Fruit fly (Drosophila melanogaster): ENCODE results near the gene CG4502.
A peak's percentile ranks its signal among the peaks of the same experiment; 100 is the strongest.

CG4502 gene

DNA sequence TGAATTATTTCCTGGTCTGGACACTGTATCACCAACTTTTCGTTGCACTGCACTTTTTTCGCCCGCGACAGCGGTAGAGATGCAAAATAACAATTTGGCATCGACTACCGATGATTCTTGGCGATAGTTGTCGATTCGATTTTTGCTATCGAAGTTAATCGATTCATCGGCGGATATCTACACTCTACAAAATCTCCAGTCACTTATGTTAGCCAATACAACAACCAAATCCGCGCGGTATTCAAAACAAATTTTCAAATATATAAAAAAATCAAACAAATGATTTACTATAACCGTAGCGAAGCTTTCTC is at the start of gene CG4502:
CG4502 (minus strand) TSS at position 93 of the 311 bp plus-strand sequence.
- TF ChIP-seq CG17801 (GFP tag; optimal IDR thresholded peaks at IDR 0.05; ENCODE audit: partially characterized antibody) = peak; percentile 75

DNA sequence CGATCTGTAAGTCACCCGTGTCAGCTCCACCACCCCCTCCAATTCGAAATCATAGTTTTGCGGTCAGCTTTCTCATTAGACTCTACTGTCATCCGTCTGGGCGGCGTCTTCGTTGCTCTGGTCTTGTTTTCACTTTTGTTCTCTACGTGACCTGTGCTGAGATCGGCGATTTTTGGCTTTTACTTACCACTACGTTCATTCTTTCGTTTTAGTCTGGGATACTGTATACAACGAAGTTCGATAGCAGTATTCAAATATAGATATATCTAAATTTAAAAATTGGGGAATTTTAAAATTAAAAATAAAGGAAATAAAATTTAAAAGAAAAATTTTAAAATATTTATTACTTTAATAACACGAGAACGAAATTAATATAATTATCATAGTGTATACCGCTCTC is 48.8 kb upstream of the CG4502 start, which contains the start of gene CG13786:
CG13786 (minus strand) TSS at position 101 of the 400 bp plus-strand sequence.
- no peak for TF ChIP-seq CG17801 (GFP tag; optimal IDR thresholded peaks at IDR 0.05; ENCODE audit: partially characterized antibody)

- no peak for TF ChIP-seq CG17801 (GFP tag; optimal IDR thresholded peaks at IDR 0.05; ENCODE audit: partially characterized antibody)
Measured at dm6 chr2L:7249293-7249819, 45.3 kb upstream of the CG4502 start, which contains the start of gene Ndae1. Gene Ndae1, minus strand, starts transcription at chr2L:7249343.

- TF ChIP-seq CG17801 (GFP tag; optimal IDR thresholded peaks at IDR 0.05; ENCODE audit: partially characterized antibody) = no peak
Measured at dm6 chr2L:7248114-7248513, 44.0 kb upstream of the CG4502 start.

dm6 chr2L:7242240-7242793 is 38.3 kb upstream of the CG4502 start:
- TF ChIP-seq CG17801 (GFP tag; optimal IDR thresholded peaks at IDR 0.05; ENCODE audit: partially characterized antibody) = no peak

DNA sequence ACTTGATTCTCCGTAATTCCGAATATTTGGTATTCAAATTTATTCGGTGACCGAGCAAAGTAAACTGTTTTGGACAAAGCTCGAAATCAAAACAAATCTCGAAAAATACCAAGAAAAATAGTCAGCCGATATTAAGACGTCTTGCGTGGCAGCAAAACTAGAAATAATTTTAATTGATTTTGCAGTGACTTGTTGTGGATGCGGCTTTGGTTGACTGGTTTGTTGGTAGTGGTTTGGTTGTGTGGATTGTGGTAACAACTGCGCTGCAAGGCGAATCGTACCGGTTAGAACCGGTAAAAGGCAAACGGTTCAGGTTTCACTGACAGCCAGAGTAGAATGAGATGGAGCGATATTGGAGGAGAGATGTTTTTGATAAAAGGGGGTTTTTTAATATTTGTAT is 37.4 kb upstream of the CG4502 start:
- no peak for TF ChIP-seq CG17801 (GFP tag; optimal IDR thresholded peaks at IDR 0.05; ENCODE audit: partially characterized antibody)

DNA sequence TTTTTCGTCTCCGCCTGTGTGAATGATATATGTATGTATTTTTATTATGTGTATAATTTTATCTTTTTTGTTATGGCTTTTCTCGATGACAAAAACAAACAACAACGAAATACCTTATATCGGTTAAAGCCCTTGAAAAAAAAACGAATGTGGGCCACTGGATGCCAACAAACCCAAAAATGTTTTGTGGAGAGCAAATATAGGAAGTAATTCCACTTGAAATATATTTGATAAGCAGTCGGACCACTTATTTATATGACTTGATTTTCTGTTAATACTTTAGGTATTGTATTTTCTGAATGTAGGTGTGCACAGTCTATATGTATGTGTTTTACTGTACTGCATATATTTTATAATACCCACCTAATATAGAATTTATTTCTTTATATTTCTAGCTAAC is 36.9 kb upstream of the CG4502 start:
- TF ChIP-seq CG17801 (GFP tag; optimal IDR thresholded peaks at IDR 0.05; ENCODE audit: partially characterized antibody) = no peak

- TF ChIP-seq CG17801 (GFP tag; optimal IDR thresholded peaks at IDR 0.05; ENCODE audit: partially characterized antibody) = no peak
Measured at dm6 chr2L:7240311-7240710, 36.2 kb upstream of the CG4502 start.

DNA sequence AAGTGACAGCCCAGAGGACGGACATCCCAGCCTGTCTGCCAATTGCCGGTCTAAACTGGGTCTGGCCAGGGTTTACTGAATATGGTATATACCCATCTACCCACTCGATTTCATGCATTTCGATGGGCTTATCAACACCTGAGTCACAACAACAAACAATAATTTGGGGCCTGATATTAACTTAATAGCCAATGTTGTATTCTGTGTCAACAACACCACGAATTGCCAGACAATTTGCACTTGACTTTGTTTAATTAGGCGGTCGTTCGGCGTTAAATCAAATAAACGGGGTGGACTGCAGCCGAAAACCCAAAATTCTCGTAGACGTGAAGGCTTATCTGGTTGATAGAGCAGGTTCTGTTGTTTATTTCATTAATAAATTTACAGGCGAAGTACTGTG is 35.2 kb upstream of the CG4502 start:
- peak; percentile 5 for TF ChIP-seq CG17801 (GFP tag; optimal IDR thresholded peaks at IDR 0.05; ENCODE audit: partially characterized antibody)

- no peak for TF ChIP-seq CG17801 (GFP tag; optimal IDR thresholded peaks at IDR 0.05; ENCODE audit: partially characterized antibody)
Measured at dm6 chr2L:7232713-7233112, 28.6 kb upstream of the CG4502 start, which contains the start of gene CG43800. Gene CG43800, minus strand, starts transcription at chr2L:7232813.

DNA sequence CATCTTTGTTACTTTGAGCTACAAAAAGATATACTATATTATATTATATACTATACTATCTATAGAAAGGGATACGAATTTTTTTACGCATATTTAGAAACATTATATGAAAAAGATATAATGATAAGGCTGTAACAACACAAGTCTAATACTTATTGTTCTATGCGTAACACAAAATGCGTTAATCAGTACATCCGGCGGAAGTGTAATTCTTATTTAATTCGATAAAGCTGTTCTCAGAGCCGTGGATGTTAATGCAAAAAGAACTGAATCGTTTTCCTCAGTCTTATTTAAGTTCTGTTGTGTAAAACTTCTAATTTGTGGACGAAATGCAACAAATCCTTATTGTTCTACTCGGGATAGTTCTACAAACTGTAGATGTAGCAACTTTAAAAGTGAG is 23.4 kb upstream of the CG4502 start, which contains the start of gene CG43799:
CG43799 (plus strand) TSS at position 301 of the 400 bp plus-strand sequence.
- TF ChIP-seq CG17801 (GFP tag; optimal IDR thresholded peaks at IDR 0.05; ENCODE audit: partially characterized antibody) = no peak

DNA sequence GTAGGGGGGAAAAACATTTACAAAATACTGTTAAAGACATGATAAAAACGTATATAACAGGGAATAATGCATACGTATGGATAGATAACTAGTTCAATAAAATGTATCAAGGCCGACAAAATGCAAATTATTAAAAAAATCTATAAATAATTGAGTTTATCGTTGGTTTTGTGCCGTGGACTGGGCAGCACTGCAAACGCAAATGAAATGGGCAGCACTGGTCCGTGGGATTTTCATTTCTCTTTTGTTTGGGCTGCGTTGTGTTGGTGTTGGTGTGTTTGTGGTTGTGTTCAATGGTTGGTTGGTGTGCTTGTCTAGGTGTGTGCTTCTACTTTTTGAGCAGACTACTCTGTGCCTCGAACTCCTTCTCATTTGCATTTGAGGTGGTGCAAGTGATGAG is 22.5 kb upstream of the CG4502 start:
- no peak for TF ChIP-seq CG17801 (GFP tag; optimal IDR thresholded peaks at IDR 0.05; ENCODE audit: partially characterized antibody)

dm6 chr2L:7222829-7223272 is 18.8 kb upstream of the CG4502 start, which contains the start of gene mEFG1:
Gene mEFG1, minus strand, starts transcription at chr2L:7223081.
- peak; percentile 5 for TF ChIP-seq CG17801 (GFP tag; optimal IDR thresholded peaks at IDR 0.05; ENCODE audit: partially characterized antibody)

- TF ChIP-seq CG17801 (GFP tag; optimal IDR thresholded peaks at IDR 0.05; ENCODE audit: partially characterized antibody) = peak; percentile 60
Measured at dm6 chr2L:7219650-7220267, 15.7 kb upstream of the CG4502 start, which contains the start of gene CG13784. Gene CG13784, minus strand, starts transcription at chr2L:7220033.

DNA sequence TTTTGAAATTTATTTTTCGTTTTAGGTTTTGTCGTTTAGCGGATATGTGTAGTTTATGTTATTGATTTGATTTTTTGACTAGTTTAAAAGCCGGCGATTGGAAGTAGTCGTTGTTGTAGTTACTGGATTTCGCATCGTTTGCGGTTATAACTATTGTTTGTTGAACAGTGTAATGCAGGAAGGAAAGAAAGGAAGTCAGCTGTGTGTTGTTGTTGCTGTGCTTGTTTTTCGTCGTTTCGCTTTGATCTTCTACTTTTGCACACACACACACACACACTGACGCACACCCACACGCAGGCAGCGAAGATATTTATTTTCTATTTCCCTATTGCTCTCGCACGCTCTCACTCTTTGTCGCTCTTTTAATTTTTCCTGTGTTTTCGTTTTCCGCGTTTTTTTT is 15.1 kb upstream of the CG4502 start:
- no peak for TF ChIP-seq CG17801 (GFP tag; optimal IDR thresholded peaks at IDR 0.05; ENCODE audit: partially characterized antibody)

DNA sequence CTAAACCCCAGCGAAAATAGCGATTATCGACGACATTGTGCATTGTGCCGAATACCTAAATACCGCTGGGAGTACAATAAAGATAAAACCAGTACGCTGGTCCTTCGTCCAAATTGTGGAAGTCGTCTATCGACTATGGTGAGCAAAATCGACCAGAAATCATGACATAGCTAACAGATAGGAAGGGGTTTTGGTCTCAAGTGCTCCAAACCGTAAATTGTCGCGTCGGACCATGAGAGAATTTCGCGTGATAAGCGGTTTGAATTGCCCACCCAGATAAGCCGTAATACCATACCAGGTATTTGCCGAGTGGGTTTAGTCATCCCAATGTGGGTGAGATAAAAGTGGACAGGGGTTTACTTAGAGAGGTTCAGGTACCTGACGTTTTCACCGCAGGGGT is 13.9 kb upstream of the CG4502 start:
- TF ChIP-seq CG17801 (GFP tag; optimal IDR thresholded peaks at IDR 0.05; ENCODE audit: partially characterized antibody) = peak; percentile 19

Measured in ovary, adult (tissue).